Fruit fly (Drosophila melanogaster) whole organism, embryonic: ENCODE data around the gene NimB4.

Source experiments
- C15 ChIP-seq: fragments of 200-800 bp; sonication (Bioruptor generic); IDR thresholded peaks from 3 replicates; pipeline ENCODE4 v1.3.6; 2022; ENCODE audit warnings: missing biosample characterization, missing genetic modification characterization
- CG10543 ChIP-seq: fragments of 200-800 bp; sonication (Bioruptor generic); optimal IDR thresholded peaks from 3 replicates; lab custom pipeline; 2017; ENCODE audit warnings: missing biosample characterization, mild to moderate bottlenecking, missing genetic modification characterization, moderate library complexity
- CG13894 ChIP-seq: fragments of 200-800 bp; sonication (Bioruptor generic); optimal IDR thresholded peaks from 3 replicates; lab custom pipeline; 2018; ENCODE audit warnings: missing biosample characterization, mild to moderate bottlenecking, missing genetic modification characterization, moderate library complexity
- CG2199 ChIP-seq: fragments of 200-800 bp; sonication (Bioruptor generic); IDR thresholded peaks from 3 replicates; pipeline ENCODE4 v1.3.6; 2022; ENCODE audit warnings: missing biosample characterization, missing genetic modification characterization
- CG2202 ChIP-seq: fragments of 200-800 bp; sonication (Bioruptor generic); optimal IDR thresholded peaks from 2 replicates; lab custom pipeline; 2018; ENCODE audit warnings: missing biosample characterization, mild to moderate bottlenecking, missing genetic modification characterization
- CG32532 ChIP-seq: fragments of 200-800 bp; sonication (Bioruptor generic); IDR thresholded peaks from 2 replicates; pipeline ENCODE4 v1.3.6; 2022; ENCODE audit warnings: missing biosample characterization, missing genetic modification characterization
- CG34376 ChIP-seq: fragments of 200-800 bp; sonication (Bioruptor generic); optimal IDR thresholded peaks from 2 replicates; lab custom pipeline; 2018; ENCODE audit warnings: missing biosample characterization, mild to moderate bottlenecking, missing genetic modification characterization
- CG4282 ChIP-seq: fragments of 200-800 bp; sonication (Bioruptor generic); optimal IDR thresholded peaks from 2 replicates; lab custom pipeline; 2016; ENCODE audit warnings: missing biosample characterization, missing genetic modification characterization
- CG4617 ChIP-seq: fragments of 200-800 bp; sonication (Bioruptor generic); optimal IDR thresholded peaks from 3 replicates; lab custom pipeline; 2016; ENCODE audit warnings: missing biosample characterization, missing genetic modification characterization, borderline replicate concordance
- CG4854 ChIP-seq: fragments of 200-800 bp; sonication (Bioruptor generic); optimal IDR thresholded peaks from 2 replicates; lab custom pipeline; 2016; ENCODE audit warnings: missing biosample characterization, missing genetic modification characterization, inconsistent platforms
- CG7963 ChIP-seq: fragments of 200-800 bp; sonication (Bioruptor generic); IDR thresholded peaks from 3 replicates; pipeline ENCODE4 v1.3.6; 2022; ENCODE audit warnings: missing biosample characterization, missing genetic modification characterization; ENCODE audit not compliant: partially characterized antibody
- CG7987 ChIP-seq: fragments of 200-800 bp; sonication (Bioruptor generic); optimal IDR thresholded peaks from 2 replicates; lab custom pipeline; 2018; ENCODE audit warnings: missing biosample characterization, mild to moderate bottlenecking, missing genetic modification characterization, moderate library complexity
- CG8089 ChIP-seq: fragments of 200-800 bp; sonication (Bioruptor generic); optimal IDR thresholded peaks from 3 replicates; lab custom pipeline; 2016; ENCODE audit warnings: missing biosample characterization, missing genetic modification characterization
- CG8290 ChIP-seq, 3 experiments: fragments of 200-800 bp; sonication (Bioruptor generic); optimal IDR thresholded peaks; 2 replicates each; lab custom pipeline; 2016 to 2019; ENCODE audit warnings: missing biosample characterization in 3 of 3, missing genetic modification characterization in 3 of 3, mild to moderate bottlenecking in 2 of 3, moderate library complexity in 1 of 3
- Deaf1 ChIP-seq: fragments of 200-800 bp; optimal IDR thresholded peaks from 3 replicates; lab custom pipeline; 2019; ENCODE audit warnings: missing biosample characterization, mild to moderate bottlenecking, missing genetic modification characterization, moderate library complexity
- GATAe ChIP-seq: fragments of 200-800 bp; sonication (Bioruptor generic); conservative IDR thresholded peaks from 2 replicates; pipeline ENCODE4 v1.3.6; 2022; ENCODE audit warnings: missing biosample characterization, missing genetic modification characterization
- Med ChIP-seq: fragments of 200-800 bp; sonication (Bioruptor generic); peaks from one replicate; lab custom pipeline; 2016; ENCODE audit warnings: missing biosample characterization, missing genetic modification characterization, mild to moderate bottlenecking, inconsistent platforms, moderate library complexity
- Pdp1 ChIP-seq, 2 experiments: fragments of 200-800 bp; sonication (Bioruptor generic); optimal IDR thresholded peaks; 3 replicates each; lab custom pipeline; 2016; ENCODE audit warnings: missing biosample characterization in 2 of 2, missing genetic modification characterization in 2 of 2, mild to moderate bottlenecking in 1 of 2, moderate library complexity in 1 of 2
- Ssrp ChIP-seq: fragments of 200-800 bp; sonication (Bioruptor generic); optimal IDR thresholded peaks from 2 replicates; lab custom pipeline; 2018; ENCODE audit warnings: missing biosample characterization, mild to moderate bottlenecking, missing genetic modification characterization, moderate library complexity
- Xrp1 ChIP-seq: fragments of 200-800 bp; sonication (Bioruptor generic); IDR thresholded peaks from 2 replicates; pipeline ENCODE4 v1.3.6; 2022; ENCODE audit warnings: missing biosample characterization, missing genetic modification characterization
- ato ChIP-seq: fragments of 200-800 bp; sonication (Bioruptor generic); IDR thresholded peaks from 2 replicates; pipeline ENCODE4 v1.3.6; 2022; ENCODE audit warnings: missing biosample characterization, missing genetic modification characterization; ENCODE audit not compliant: partially characterized antibody
- cwo ChIP-seq: fragments of 200-800 bp; sonication (Bioruptor generic); optimal IDR thresholded peaks from 3 replicates; lab custom pipeline; 2017; ENCODE audit warnings: missing biosample characterization, missing genetic modification characterization, mild to moderate bottlenecking, moderate library complexity, missing genetic modification reagents
- dan ChIP-seq: fragments of 200-800 bp; sonication (Bioruptor generic); IDR thresholded peaks from 2 replicates; pipeline ENCODE4 v1.3.6; 2022; ENCODE audit warnings: missing biosample characterization, missing genetic modification characterization
- exex ChIP-seq: fragments of 200-800 bp; sonication (Bioruptor generic); optimal IDR thresholded peaks from 4 replicates; lab custom pipeline; 2018; ENCODE audit warnings: missing biosample characterization, mild to moderate bottlenecking, missing genetic modification characterization, moderate library complexity
- grn ChIP-seq: fragments of 200-800 bp; sonication (Bioruptor generic); optimal IDR thresholded peaks from 3 replicates; lab custom pipeline; 2017; ENCODE audit warnings: missing biosample characterization, missing genetic modification characterization
- her ChIP-seq: fragments of 200-800 bp; sonication (Bioruptor generic); optimal IDR thresholded peaks from 2 replicates; lab custom pipeline; 2016; ENCODE audit warnings: missing biosample characterization, missing genetic modification characterization
- kay ChIP-seq: fragments of 200-800 bp; sonication (Bioruptor generic); optimal IDR thresholded peaks from 2 replicates; lab custom pipeline; 2016; ENCODE audit warnings: missing biosample characterization, missing genetic modification characterization
- lab ChIP-seq: fragments of 200-800 bp; sonication (Bioruptor generic); optimal IDR thresholded peaks from 3 replicates; lab custom pipeline; 2017; ENCODE audit warnings: missing biosample characterization, missing genetic modification characterization, mild to moderate bottlenecking, moderate library complexity, missing genetic modification reagents
- maf-S ChIP-seq: fragments of 200-800 bp; sonication (Bioruptor generic); optimal IDR thresholded peaks from 2 replicates; lab custom pipeline; 2016; ENCODE audit warnings: missing biosample characterization, missing genetic modification characterization
- mirr ChIP-seq: fragments of 200-800 bp; sonication (Bioruptor generic); optimal IDR thresholded peaks from 3 replicates; lab custom pipeline; 2018; ENCODE audit warnings: missing biosample characterization, mild to moderate bottlenecking, missing genetic modification characterization
- nerfin-1 ChIP-seq: fragments of 200-800 bp; sonication (Bioruptor generic); optimal IDR thresholded peaks from 3 replicates; lab custom pipeline; 2019; ENCODE audit warnings: missing biosample characterization, mild to moderate bottlenecking, missing genetic modification characterization, moderate library complexity
- onecut ChIP-seq: fragments of 200-800 bp; sonication (Bioruptor generic); IDR thresholded peaks from 2 replicates; pipeline ENCODE4 v1.3.6; 2022; ENCODE audit warnings: missing biosample characterization, missing genetic modification characterization
- sens ChIP-seq: fragments of 200-800 bp; sonication (Bioruptor generic); peaks from one replicate; lab custom pipeline; 2016; ENCODE audit warnings: missing biosample characterization, missing genetic modification characterization
- sens-2 ChIP-seq: fragments of 200-800 bp; sonication (Bioruptor generic); IDR thresholded peaks from 2 replicates; pipeline ENCODE4 v1.3.6; 2022; ENCODE audit warnings: missing biosample characterization, missing genetic modification characterization
- sna ChIP-seq: fragments of 200-800 bp; sonication (Bioruptor generic); IDR thresholded peaks from 2 replicates; pipeline ENCODE4 v1.3.6; 2022; ENCODE audit warnings: missing biosample characterization, missing genetic modification characterization; ENCODE audit not compliant: partially characterized antibody
- ssp ChIP-seq: fragments of 200-800 bp; sonication (Bioruptor generic); IDR thresholded peaks from 2 replicates; pipeline ENCODE4 v1.3.6; 2022; ENCODE audit warnings: missing biosample characterization, missing genetic modification characterization
- sug ChIP-seq: fragments of 200-800 bp; optimal IDR thresholded peaks from 2 replicates; lab custom pipeline; 2019; ENCODE audit warnings: missing biosample characterization, mild to moderate bottlenecking, missing genetic modification characterization, moderate library complexity
- vfl ChIP-seq: fragments of 200-800 bp; sonication (Bioruptor generic); optimal IDR thresholded peaks from 2 replicates; lab custom pipeline; 2016; ENCODE audit warnings: missing biosample characterization, missing genetic modification characterization
- yki ChIP-seq: fragments of >200 bp; optimal IDR thresholded peaks from 3 replicates; lab custom pipeline; 2018
- zen ChIP-seq: fragments of 200-800 bp; sonication (Bioruptor generic); optimal IDR thresholded peaks from 3 replicates; lab custom pipeline; 2018; ENCODE audit warnings: missing biosample characterization, mild to moderate bottlenecking, missing genetic modification characterization, moderate library complexity

The NimB4 gene

DNA sequence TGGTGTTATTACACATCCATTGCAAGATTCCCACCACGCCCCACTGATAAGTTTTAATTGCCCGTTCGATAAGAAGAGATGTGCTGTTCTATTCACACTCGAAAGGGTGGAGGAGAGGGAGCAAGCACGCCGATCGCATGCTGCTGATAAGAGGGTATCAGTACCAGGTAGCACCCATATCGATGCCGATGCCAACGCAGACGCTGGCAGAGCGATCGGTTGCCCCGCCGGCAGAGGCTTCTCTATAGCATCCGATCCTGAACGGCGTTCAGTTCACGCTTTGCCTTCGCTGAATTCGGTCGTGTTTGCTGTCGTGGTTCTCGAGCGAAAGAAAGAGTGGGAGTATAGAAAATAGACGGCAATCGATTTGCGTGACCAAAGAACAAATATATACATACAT, 43.7 kb upstream of the NimB4 start (continued):
- peak; percentile 72 for TF ChIP-seq CG7987
- peak; percentile 54 for TF ChIP-seq CG13894 (tag; lab: Kevin White, UChicago)
- peak; percentile 3 for TF ChIP-seq kay (GFP tag; lab: Kevin White, UChicago)
- TF ChIP-seq Deaf1 (tag; lab: Kevin White, UChicago): peak; percentile 59
- TF ChIP-seq C15 (GFP tag; lab: Robert Waterston, UW): no peak
- TF ChIP-seq dan (GFP tag; lab: Robert Waterston, UW): no peak
- peak; percentile 89 for TF ChIP-seq cwo
- no peak for TF ChIP-seq maf-S (GFP tag; lab: Kevin White, UChicago)
- TF ChIP-seq zen: no peak
- no peak for TF ChIP-seq CG4617 (GFP tag; lab: Kevin White, UChicago)
- TF ChIP-seq Pdp1 (GFP tag; optimal IDR thresholded peaks at IDR 0.05; lab: Kevin White, UChicago): peak in 1 of 2 experiments; percentile 39
- TF ChIP-seq sna (GFP tag; lab: Robert Waterston, UW): no peak
- no peak for TF ChIP-seq CG2199 (GFP tag; lab: Robert Waterston, UW)
- TF ChIP-seq Ssrp: no peak
- TF ChIP-seq yki (lab: Kevin White, UChicago): no peak
- TF ChIP-seq CG8089 (GFP tag; lab: Kevin White, UChicago): no peak
- peak; percentile 64 for TF ChIP-seq sens (GFP tag; lab: Kevin White, UChicago)
- TF ChIP-seq her (GFP tag; lab: Kevin White, UChicago): peak; percentile 19
- no peak for TF ChIP-seq CG7963
- no peak for TF ChIP-seq ato (GFP tag; lab: Robert Waterston, UW)
- peak; percentile 96 for TF ChIP-seq GATAe (GFP tag; lab: Robert Waterston, UW)
- peak; percentile 41 for TF ChIP-seq lab (GFP tag; lab: Kevin White, UChicago)
- TF ChIP-seq CG2202 (tag; lab: Kevin White, UChicago): no peak
- TF ChIP-seq nerfin-1 (tag; lab: Kevin White, UChicago): no peak
- no peak for TF ChIP-seq ssp
- peak; percentile 98 for TF ChIP-seq grn
- no peak for TF ChIP-seq CG8290 (GFP tag; optimal IDR thresholded peaks at IDR 0.05; lab: Kevin White, UChicago)
- TF ChIP-seq CG8290 (tag; optimal IDR thresholded peaks at IDR 0.05; lab: Kevin White, UChicago): peak in 1 of 2 experiments; percentile 60
- TF ChIP-seq CG32532 (GFP tag; lab: Robert Waterston, UW): 0 out of 2 replicates have a peak, but pooled peaks have one; percentile 20
- peak; percentile 73 for TF ChIP-seq CG10543

DNA sequence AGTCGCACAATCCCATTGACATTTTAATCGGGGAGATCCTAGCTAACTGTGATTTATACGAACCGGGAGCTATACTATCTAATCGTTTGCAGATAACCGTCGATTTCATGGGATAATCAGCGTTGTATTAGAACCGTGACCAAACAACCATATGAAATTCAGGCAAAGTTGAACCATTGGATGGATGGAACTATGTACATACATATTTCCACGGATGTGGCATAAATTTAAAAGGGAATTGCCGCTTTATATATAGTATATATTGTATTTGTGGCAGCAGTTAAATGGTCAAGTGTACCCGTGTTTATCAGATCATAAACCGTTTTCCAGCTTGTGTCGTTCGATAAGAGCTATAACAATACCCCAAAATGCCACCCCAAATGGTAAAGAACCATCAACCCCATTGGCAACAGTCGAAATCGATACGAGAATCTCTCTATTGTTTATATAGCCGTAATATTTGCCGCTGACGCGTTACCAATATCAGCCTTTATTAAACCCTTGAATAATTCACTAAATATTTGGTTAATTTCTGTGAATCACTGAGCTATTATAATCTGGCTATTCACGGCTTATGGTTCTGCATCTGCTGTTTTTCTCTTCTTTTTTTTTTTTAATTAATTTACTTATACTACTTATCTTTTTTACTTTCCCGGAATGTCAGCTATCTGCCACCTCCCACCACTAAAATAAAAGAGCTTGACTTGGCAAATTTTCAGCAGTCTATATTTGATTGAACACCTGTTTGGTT, 42.7 kb upstream of the NimB4 start, which contains the start of gene bgm:
Gene bgm (plus strand): TSS at position 701 of the 751 bp plus-strand sequence.
- peak; percentile 31 for TF ChIP-seq sug
- 0 out of 2 replicates have a peak, but pooled peaks have one; percentile 20 for TF ChIP-seq Xrp1 (GFP tag; lab: Robert Waterston, UW)
- TF ChIP-seq onecut (GFP tag; lab: Robert Waterston, UW): peak; percentile 63; the same call in 1 of the 2 replicates
- TF ChIP-seq cwo: peak; percentile 41
- no peak for TF ChIP-seq CG4854 (GFP tag; lab: Kevin White, UChicago)
- TF ChIP-seq sens-2 (GFP tag; lab: Robert Waterston, UW): 0 out of 2 replicates have a peak, but pooled peaks have one; percentile 46
- TF ChIP-seq grn: peak; percentile 90
- no peak for TF ChIP-seq CG4282 (GFP tag; lab: Kevin White, UChicago)
- TF ChIP-seq GATAe (GFP tag; lab: Robert Waterston, UW): peak; percentile 40; the same call in 1 of the 2 replicates
- peak; percentile 43 for TF ChIP-seq Med
- peak; percentile 80 for TF ChIP-seq CG34376 (GFP tag; lab: Kevin White, UChicago)
- TF ChIP-seq CG13894 (tag; lab: Kevin White, UChicago): peak; percentile 66
- TF ChIP-seq mirr (GFP tag; lab: Kevin White, UChicago): peak; percentile 31
- TF ChIP-seq exex (tag; lab: Kevin White, UChicago): peak; percentile 84
- TF ChIP-seq vfl (GFP tag; lab: Kevin White, UChicago): no peak
- TF ChIP-seq, all 482 proteins: peak for 12
